Worm (Caenorhabditis elegans) whole organism, late embryonic: ENCODE measurements around the gene C17B7.5.

Experiments
- F13H6.1 ChIP-seq: sonication (generic microtip); optimal IDR thresholded peaks from 2 replicates; lab custom pipeline; 2016; ENCODE audit warnings: missing genetic modification characterization, missing compliant biosample characterization
- K09A11.1 ChIP-seq: sonication (generic microtip); optimal IDR thresholded peaks from 2 replicates; lab custom pipeline; 2017; ENCODE audit warnings: antibody characterized with exemption, mild to moderate bottlenecking, missing genetic modification characterization, missing compliant biosample characterization; ENCODE audit not compliant: insufficient read depth
- ama-1 ChIP-seq: fragments of 150-350 bp; optimal IDR thresholded peaks from 2 replicates; lab custom pipeline; 2014
- ceh-6 ChIP-seq: fragments of 200-800 bp; sonication (Bioruptor generic); optimal IDR thresholded peaks from 2 replicates; lab custom pipeline; 2018; ENCODE audit warnings: mild to moderate bottlenecking, missing genetic modification characterization, missing compliant biosample characterization
- dmd-4 ChIP-seq: sonication (generic microtip); optimal IDR thresholded peaks from 2 replicates; lab custom pipeline; 2016; ENCODE audit warnings: borderline replicate concordance, missing genetic modification characterization, missing compliant biosample characterization
- elt-4 ChIP-seq: sonication (generic microtip); optimal IDR thresholded peaks from 2 replicates; lab custom pipeline; 2016; ENCODE audit warnings: missing genetic modification characterization, missing compliant biosample characterization
- fkh-10 ChIP-seq: fragments of 150-350 bp; optimal IDR thresholded peaks from 2 replicates; lab custom pipeline; 2014; ENCODE audit warnings: missing biosample characterization, missing genetic modification reagents, missing genetic modification characterization
- gmeb-2 ChIP-seq: sonication (generic microtip); optimal IDR thresholded peaks from 2 replicates; lab custom pipeline; 2016; ENCODE audit warnings: missing genetic modification characterization, inconsistent platforms, missing compliant biosample characterization
- hlh-13 ChIP-seq: fragments of 200-800 bp; sonication (Bioruptor generic); optimal IDR thresholded peaks from 2 replicates; lab custom pipeline; 2018; ENCODE audit warnings: mild to moderate bottlenecking, missing genetic modification characterization, missing compliant biosample characterization
- pqm-1 ChIP-seq: sonication (generic microtip); optimal IDR thresholded peaks from 2 replicates; lab custom pipeline; 2016; ENCODE audit warnings: missing genetic modification characterization, missing compliant biosample characterization
- sox-2 ChIP-seq: fragments of 200-800 bp; sonication (Bioruptor generic); IDR thresholded peaks from 2 replicates; pipeline ENCODE4 v1.3.6; 2022; ENCODE audit warnings: missing genetic modification reagents, missing genetic modification characterization, missing compliant biosample characterization
- sox-4 ChIP-seq: sonication (generic microtip); optimal IDR thresholded peaks from 2 replicates; lab custom pipeline; 2017; ENCODE audit warnings: mild to moderate bottlenecking, missing genetic modification characterization, inconsistent platforms, missing compliant biosample characterization
- tbx-7 ChIP-seq: sonication (generic microtip); optimal IDR thresholded peaks from 2 replicates; lab custom pipeline; 2016; ENCODE audit warnings: missing genotype, missing genetic modification characterization, missing compliant biosample characterization
- zip-5 ChIP-seq: sonication (generic microtip); optimal IDR thresholded peaks from 2 replicates; lab custom pipeline; 2016; ENCODE audit warnings: missing genetic modification characterization, missing compliant biosample characterization

- TF ChIP-seq ama-1 (lab: Kevin White, UChicago) (no peak), K09A11.1 (tag; lab: Kevin White, UChicago) (no peak), pqm-1 (no peak), gmeb-2 (tag; lab: Kevin White, UChicago) (no peak), sox-2 (no peak), ceh-6 (GFP tag; lab: Kevin White, UChicago) (no peak), fkh-10 (GFP tag; lab: Kevin White, UChicago) (no peak), sox-4 (tag; lab: Kevin White, UChicago) (no peak), F13H6.1 (tag; lab: Kevin White, UChicago) (no peak), dmd-4 (tag; lab: Kevin White, UChicago) (no peak), zip-5 (no peak), hlh-13 (GFP tag; lab: Kevin White, UChicago) (no peak), elt-4 (no peak), tbx-7 (tag; lab: Kevin White, UChicago) (no peak)
These were observed 19.5 kb downstream of the C17B7.5 start, which contains the start of gene C17B7.12 for ce11 chrV:3352925-3353324.
